Worm (Caenorhabditis elegans): ENCODE data around the gene C18G1.7.
A peak's percentile ranks its signal among the peaks of the same experiment; 100 is the strongest.

C18G1.7 gene

DNA sequence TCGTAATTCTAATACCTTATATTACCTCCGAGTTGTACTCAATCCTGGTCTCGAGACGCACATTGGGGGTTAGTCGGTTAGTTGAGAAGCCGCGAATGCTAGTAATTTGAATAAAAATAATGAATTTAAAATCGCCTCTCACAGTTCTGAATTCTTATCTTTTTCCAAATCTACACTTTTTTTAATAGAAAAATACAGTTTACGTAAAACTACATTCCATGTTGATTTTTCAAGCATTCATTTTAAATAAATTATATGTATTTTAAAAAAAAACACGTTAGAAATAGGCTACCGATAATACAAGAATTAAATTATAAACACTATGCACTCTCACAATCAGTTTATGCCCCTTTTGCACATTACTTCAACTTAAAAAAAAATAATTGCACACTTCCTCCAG, 24.3 kb downstream of the C18G1.7 start, which contains the start of gene C18G1.9:
Gene C18G1.9 (minus strand): TSS at position 101 of the 400 bp plus-strand sequence.
- TF ChIP-seq ahr-1 (tag; optimal IDR thresholded peaks at IDR 0.05) (no peak), nhr-11 (tag; optimal IDR thresholded peaks at IDR 0.05) (no peak), nfya-1 (tag; optimal IDR thresholded peaks at IDR 0.05) (no peak), unc-42 (tag; optimal IDR thresholded peaks at IDR 0.05) (no peak), ceh-34 (tag; optimal IDR thresholded peaks at IDR 0.05) (no peak), lin-11 (tag; optimal IDR thresholded peaks at IDR 0.05) (no peak), ceh-2 (tag; optimal IDR thresholded peaks at IDR 0.05) (no peak), odd-2 (tag; optimal IDR thresholded peaks at IDR 0.05) (no peak), gmeb-2 (tag; optimal IDR thresholded peaks at IDR 0.05) (no peak), npax-4 (tag; optimal IDR thresholded peaks at IDR 0.05) (no peak), hlh-6 (tag; optimal IDR thresholded peaks at IDR 0.05) (no peak), fkh-6 (tag; optimal IDR thresholded peaks at IDR 0.05) (no peak), hlh-30 (tag; optimal IDR thresholded peaks at IDR 0.05; ENCODE audit: insufficient read depth) (no peak), ets-4 (tag; optimal IDR thresholded peaks at IDR 0.05) (no peak), ttx-3 (tag; optimal IDR thresholded peaks at IDR 0.05) (no peak), hlh-15 (tag; optimal IDR thresholded peaks at IDR 0.05) (no peak), unc-3 (GFP tag; conservative IDR thresholded peaks at IDR 0.05) (no peak), unc-3 (tag; optimal IDR thresholded peaks at IDR 0.05) (no peak), tbx-7 (tag; optimal IDR thresholded peaks at IDR 0.05) (no peak)

DNA sequence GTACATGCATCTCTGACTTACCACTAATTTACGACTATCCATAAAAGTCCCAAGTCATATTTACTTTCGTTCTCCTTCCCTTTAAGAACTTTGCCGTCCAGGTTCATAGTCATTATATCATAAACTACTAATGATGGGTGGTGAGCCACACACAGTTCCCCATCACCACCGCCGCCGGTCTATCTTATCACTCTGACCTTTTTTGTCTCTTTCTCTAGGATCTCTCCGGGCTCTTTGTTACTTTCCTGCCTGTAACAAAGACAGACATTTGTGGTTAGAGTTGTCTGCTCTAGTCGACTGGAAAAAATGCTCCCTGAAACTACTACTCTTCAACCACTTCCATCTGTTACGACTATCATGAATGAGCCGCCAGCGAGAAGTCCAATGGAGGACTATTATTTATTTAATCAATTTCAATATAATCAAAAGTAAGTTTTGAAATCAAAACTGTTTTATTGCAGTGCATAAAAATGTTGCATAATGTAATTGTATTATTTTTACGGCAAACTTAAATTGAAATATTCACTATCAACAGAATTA, 25.1 kb downstream of the C18G1.7 start, which contains the start of gene elt-7:
Gene elt-7 (plus strand): TSS at position 263 of the 540 bp plus-strand sequence.
- TF ChIP-seq elt-2 (tag; optimal IDR thresholded peaks at IDR 0.05), result peak; percentile 52
- no peak for TF ChIP-seq unc-42 (tag; optimal IDR thresholded peaks at IDR 0.05)

DNA sequence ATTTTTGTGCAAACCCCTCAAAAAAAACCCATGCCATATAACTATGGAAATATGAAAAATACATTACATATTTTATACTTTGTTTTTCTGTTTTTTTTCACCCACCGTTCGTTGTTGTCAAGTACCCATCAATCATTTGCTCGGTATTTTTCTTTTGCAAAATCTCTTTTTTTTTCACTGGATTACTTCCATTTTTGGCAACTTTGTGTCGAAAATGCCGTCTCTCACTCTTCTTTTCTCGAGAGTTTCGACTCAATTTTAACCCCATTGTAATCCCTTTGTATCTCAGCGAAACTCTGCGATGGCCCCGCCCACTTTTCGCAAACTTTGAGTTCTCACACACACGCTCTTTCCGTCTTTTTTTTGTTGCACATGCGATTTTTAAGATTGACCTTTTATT, 29.8 kb downstream of the C18G1.7 start:
- TF ChIP-seq unc-86 (tag; optimal IDR thresholded peaks at IDR 0.05) (no peak), pqm-1 (tag; optimal IDR thresholded peaks at IDR 0.05) (no peak), syd-9 (tag; optimal IDR thresholded peaks at IDR 0.05) (no peak), hlh-6 (tag; optimal IDR thresholded peaks at IDR 0.05) (no peak), K02D7.2 (tag; optimal IDR thresholded peaks at IDR 0.05) (no peak), ceh-45 (GFP tag; IDR thresholded peaks at IDR 0.05) (no peak), ceh-9 (tag; optimal IDR thresholded peaks at IDR 0.05) (no peak), ceh-19 (GFP tag; optimal IDR thresholded peaks at IDR 0.05) (no peak), gmeb-2 (tag; optimal IDR thresholded peaks at IDR 0.05) (no peak), pha-2 (tag; optimal IDR thresholded peaks at IDR 0.05) (no peak), ceh-48 (tag; optimal IDR thresholded peaks at IDR 0.05) (no peak), hlh-13 (GFP tag; optimal IDR thresholded peaks at IDR 0.05) (no peak), K09A11.1 (tag; optimal IDR thresholded peaks at IDR 0.05; ENCODE audit: insufficient read depth) (no peak), ceh-34 (tag; optimal IDR thresholded peaks at IDR 0.05) (no peak), pros-1 (tag; optimal IDR thresholded peaks at IDR 0.05) (no peak), lim-6 (tag; optimal IDR thresholded peaks at IDR 0.05) (no peak), pax-1 (tag; optimal IDR thresholded peaks at IDR 0.05) (no peak), mec-3 (tag; optimal IDR thresholded peaks at IDR 0.05; ENCODE audit: borderline replicate concordance) (no peak)

DNA sequence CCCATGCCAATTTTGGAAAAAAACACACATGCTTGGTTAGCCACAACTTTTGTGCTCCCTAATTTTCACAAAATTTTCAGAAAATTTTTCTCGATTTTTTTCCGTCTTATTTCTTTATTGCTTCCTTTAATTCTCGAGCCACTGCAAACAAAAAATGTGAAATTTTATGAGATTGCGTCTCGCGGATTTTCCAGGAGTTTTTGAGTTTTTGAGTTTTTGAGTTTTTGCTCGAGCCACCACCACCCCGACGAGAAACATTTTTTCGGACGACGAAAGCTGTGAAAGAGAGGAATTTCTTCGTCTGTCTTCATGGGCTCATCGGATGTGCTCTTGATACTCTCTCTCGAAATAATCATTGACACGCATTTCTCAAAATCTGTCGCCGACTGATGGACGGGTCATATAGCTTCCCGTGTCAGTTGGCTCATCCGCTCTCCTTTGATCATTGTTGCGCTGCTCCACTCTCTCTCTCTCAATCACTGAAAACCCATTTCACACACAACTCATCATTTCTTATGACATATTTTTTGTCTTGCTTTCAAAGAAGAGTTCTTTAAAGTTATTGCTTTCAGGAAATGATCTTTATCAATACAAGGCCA, 32.1 kb downstream of the C18G1.7 start, which contains the start of gene C18G1.1:
Gene C18G1.1 (plus strand): TSS at position 573 of the 599 bp plus-strand sequence.
- TF ChIP-seq tbx-7 (tag; optimal IDR thresholded peaks at IDR 0.05) (no peak), unc-55 (GFP tag; optimal IDR thresholded peaks at IDR 0.05) (peak; percentile 92), rnt-1 (tag; optimal IDR thresholded peaks at IDR 0.05) (peak; percentile 44), fax-1 (tag; optimal IDR thresholded peaks at IDR 0.05) (no peak), hlh-6 (tag; optimal IDR thresholded peaks at IDR 0.05) (no peak), ceh-48 (tag; optimal IDR thresholded peaks at IDR 0.05) (no peak), ceh-34 (tag; optimal IDR thresholded peaks at IDR 0.05) (no peak), ceh-30 (tag; optimal IDR thresholded peaks at IDR 0.05) (no peak), che-1 (tag; optimal IDR thresholded peaks at IDR 0.05) (no peak), ceh-22 (tag; optimal IDR thresholded peaks at IDR 0.05) (no peak), pat-9 (tag; optimal IDR thresholded peaks at IDR 0.05) (no peak), ceh-45 (GFP tag; IDR thresholded peaks at IDR 0.05) (no peak), tbx-2 (tag; optimal IDR thresholded peaks at IDR 0.05) (no peak), pqm-1 (tag; optimal IDR thresholded peaks at IDR 0.05) (no peak), ceh-31 (tag; optimal IDR thresholded peaks at IDR 0.05) (no peak), ttx-3 (tag; optimal IDR thresholded peaks at IDR 0.05) (no peak), K02D7.2 (tag; optimal IDR thresholded peaks at IDR 0.05) (no peak), ceh-9 (tag; optimal IDR thresholded peaks at IDR 0.05) (no peak), pax-1 (tag; optimal IDR thresholded peaks at IDR 0.05) (no peak), ceh-18 (tag; optimal IDR thresholded peaks at IDR 0.05) (peak; percentile 66), ztf-16 (tag; optimal IDR thresholded peaks at IDR 0.05) (no peak), lin-11 (tag; optimal IDR thresholded peaks at IDR 0.05) (no peak)
